Fruit fly (Drosophila melanogaster): ENCODE measurements around the gene CG45101.
A peak's percentile ranks its signal among the peaks of the same experiment; 100 is the strongest.

Gene CG45101

dm6 chr3L:11113198-11114197, 48.7 kb downstream of the CG45101 start, which contains the start of gene Sod1 (continued):
- no peak for TF ChIP-seq CG11902 (GFP tag; optimal IDR thresholded peaks at IDR 0.05)
- TF ChIP-seq Sox15 (GFP tag; optimal IDR thresholded peaks at IDR 0.05) = no peak
- TF ChIP-seq CG11294 (GFP tag; IDR thresholded peaks at IDR 0.05) = no peak
- TF ChIP-seq fd59A (GFP tag; optimal IDR thresholded peaks at IDR 0.05) = no peak
- no peak for TF ChIP-seq dac (GFP tag; optimal IDR thresholded peaks at IDR 0.05)
- peak; percentile 99 for TF ChIP-seq svp (GFP tag)
- no peak for TF ChIP-seq acj6 (GFP tag; optimal IDR thresholded peaks at IDR 0.05)
- TF ChIP-seq Gug (GFP tag; IDR thresholded peaks at IDR 0.05) = no peak; the same call in 1 of the 2 replicates
- TF ChIP-seq CG6854 (GFP tag; optimal IDR thresholded peaks at IDR 0.05) = peak; percentile 91
- TF ChIP-seq Blimp-1 (GFP tag; optimal IDR thresholded peaks at IDR 0.05) = peak; percentile 40

DNA sequence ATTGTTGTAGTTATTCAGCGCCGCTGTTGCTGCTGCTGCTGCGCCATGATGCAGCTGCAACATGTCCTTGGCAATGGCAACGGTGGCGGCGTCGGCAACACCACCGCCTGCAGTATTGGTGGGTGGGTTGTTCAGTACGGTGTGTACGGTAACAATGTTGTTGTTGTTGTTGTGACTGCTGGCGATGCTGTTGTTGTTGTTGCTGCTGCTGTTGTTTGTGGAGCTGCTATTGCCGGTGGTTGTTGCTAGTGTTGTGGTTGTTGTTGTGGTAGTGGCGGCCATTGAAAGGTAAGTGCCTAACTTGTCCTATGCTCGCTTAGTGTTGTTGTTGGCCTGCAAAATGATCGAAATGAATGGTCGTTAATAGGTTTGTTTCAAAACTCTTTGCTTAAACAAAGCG, 52.9 kb downstream of the CG45101 start:
- no peak for TF ChIP-seq CG11902 (GFP tag; optimal IDR thresholded peaks at IDR 0.05)

All from whole organism, prepupa.